Fruit fly (Drosophila melanogaster) whole organism, prepupa: ENCODE measurements around the gene Bet3.

Source experiments
- CG1621 ChIP-seq: fragments of 200-800 bp; sonication (Bioruptor generic); optimal IDR thresholded peaks from 3 replicates; lab custom pipeline; 2018; ENCODE audit warnings: missing biosample characterization, mild to moderate bottlenecking, missing genetic modification characterization
- CG16779 ChIP-seq: fragments of 200-800 bp; sonication (Bioruptor generic); optimal IDR thresholded peaks from 3 replicates; lab custom pipeline; 2017; ENCODE audit warnings: missing biosample characterization, mild to moderate bottlenecking, missing genetic modification characterization
- CG31627 ChIP-seq: fragments of 200-800 bp; sonication (Bioruptor generic); optimal IDR thresholded peaks from 3 replicates; lab custom pipeline; 2016; ENCODE audit warnings: missing biosample characterization, missing genetic modification characterization
- CG4318 ChIP-seq: fragments of 200-800 bp; sonication (Bioruptor generic); optimal IDR thresholded peaks from 3 replicates; lab custom pipeline; 2017; ENCODE audit warnings: missing biosample characterization, mild to moderate bottlenecking, missing genetic modification characterization
- CG6792 ChIP-seq: fragments of 200-800 bp; sonication (Bioruptor generic); optimal IDR thresholded peaks from 3 replicates; lab custom pipeline; 2016; ENCODE audit warnings: missing biosample characterization, missing genetic modification characterization
- CG9139 ChIP-seq: fragments of 200-800 bp; sonication (Bioruptor generic); optimal IDR thresholded peaks from 3 replicates; lab custom pipeline; 2017; ENCODE audit warnings: missing biosample characterization, mild to moderate bottlenecking, missing genetic modification characterization
- Lpt ChIP-seq: fragments of 200-800 bp; sonication (Bioruptor generic); optimal IDR thresholded peaks from 3 replicates; lab custom pipeline; 2016; ENCODE audit warnings: missing biosample characterization, missing genetic modification characterization
- lz ChIP-seq: fragments of 200-800 bp; sonication (Bioruptor generic); optimal IDR thresholded peaks from 3 replicates; lab custom pipeline; 2016; ENCODE audit warnings: missing biosample characterization, missing genetic modification characterization

dm6 chr3L:9410754-9411423, 31.2 kb downstream of the Bet3 start, which contains the start of the genes CG4022 and Cpsf5:
- TF ChIP-seq CG6792 (GFP tag; lab: Kevin White, UChicago): peak; percentile 64
- TF ChIP-seq CG1621 (tag; lab: Kevin White, UChicago): peak; percentile 36
- peak; percentile 67 for TF ChIP-seq CG31627 (GFP tag; lab: Kevin White, UChicago)
- TF ChIP-seq CG9139 (GFP tag; lab: Kevin White, UChicago): no peak
- TF ChIP-seq CG4318 (GFP tag; lab: Kevin White, UChicago): no peak
- peak; percentile 76 for TF ChIP-seq lz (GFP tag; lab: Kevin White, UChicago)
- peak; percentile 49 for TF ChIP-seq Lpt
- TF ChIP-seq CG16779 (tag; lab: Kevin White, UChicago): no peak
